Fruit fly (Drosophila melanogaster) whole organism, wandering third instar larva: Measurements from ENCODE around the gene Sfp24Bb.

ENCODE experiments used
- Abd-B ChIP-seq: fragments of >200 bp; optimal IDR thresholded peaks from 2 replicates; lab custom pipeline; 2017; ENCODE audit warnings: missing biosample characterization, missing genetic modification characterization
- CG32264 ChIP-seq: fragments of 200-800 bp; sonication (Bioruptor generic); optimal IDR thresholded peaks from 2 replicates; lab custom pipeline; 2016; ENCODE audit warnings: missing biosample characterization, missing genetic modification characterization
- CG9705 ChIP-seq: fragments of 200-800 bp; sonication (Bioruptor generic); optimal IDR thresholded peaks from 2 replicates; lab custom pipeline; 2018; ENCODE audit warnings: missing biosample characterization, mild to moderate bottlenecking, missing genetic modification characterization
- CrebA ChIP-seq: fragments of 200-800 bp; sonication (Bioruptor generic); optimal IDR thresholded peaks from 2 replicates; lab custom pipeline; 2016; ENCODE audit warnings: missing biosample characterization, mild to moderate bottlenecking, missing genetic modification characterization, borderline replicate concordance
- Dfd ChIP-seq: fragments of >200 bp; optimal IDR thresholded peaks from 2 replicates; lab custom pipeline; 2017; ENCODE audit warnings: missing biosample characterization, missing genetic modification characterization
- Dif ChIP-seq: fragments of 200-275, 200-300 bp; sonication (Bioruptor generic); optimal IDR thresholded peaks from 2 replicates; lab custom pipeline; 2018; ENCODE audit warnings: missing biosample characterization, missing genetic modification characterization; ENCODE audit not compliant: partially characterized antibody
- GATAd ChIP-seq: sonication (Bioruptor generic); optimal IDR thresholded peaks from 2 replicates; lab custom pipeline; 2016; ENCODE audit warnings: missing biosample characterization, missing genetic modification characterization
- HLH106 ChIP-seq: fragments of 200-800 bp; optimal IDR thresholded peaks from 3 replicates; lab custom pipeline; 2019; ENCODE audit warnings: missing biosample characterization, mild to moderate bottlenecking, missing genetic modification characterization, moderate library complexity
- Hnf4 ChIP-seq: fragments of 200-800 bp; sonication (Bioruptor generic); optimal IDR thresholded peaks from 2 replicates; lab custom pipeline; 2016; ENCODE audit warnings: missing biosample characterization, mild to moderate bottlenecking, missing genetic modification characterization
- Hr78 ChIP-seq: fragments of >200 bp; optimal IDR thresholded peaks from 2 replicates; lab custom pipeline; 2017; ENCODE audit warnings: missing biosample characterization, missing genetic modification characterization
- Hr83 ChIP-seq: fragments of 200-300 bp; sonication (Bioruptor generic); optimal IDR thresholded peaks from 2 replicates; lab custom pipeline; 2016; ENCODE audit warnings: missing biosample characterization, mild to moderate bottlenecking, missing genetic modification characterization, moderate library complexity; ENCODE audit not compliant: poor library complexity, severe bottlenecking
- Jra ChIP-seq: sonication (Bioruptor generic); optimal IDR thresholded peaks from 2 replicates; lab custom pipeline; 2016; ENCODE audit warnings: missing biosample characterization, missing genetic modification characterization
- Mio ChIP-seq: sonication (Bioruptor generic); optimal IDR thresholded peaks from 2 replicates; lab custom pipeline; 2016; ENCODE audit warnings: missing biosample characterization, missing genetic modification characterization
- Myc ChIP-seq: fragments of >200 bp; optimal IDR thresholded peaks from 2 replicates; lab custom pipeline; 2017
- N ChIP-seq: fragments of >200 bp; optimal IDR thresholded peaks from 2 replicates; lab custom pipeline; 2018; ENCODE audit warnings: missing biosample characterization, missing external identifiers, missing genetic modification characterization
- OdsH ChIP-seq: fragments of 200-800 bp; sonication (Bioruptor generic); optimal IDR thresholded peaks from 2 replicates; lab custom pipeline; 2016; ENCODE audit warnings: missing biosample characterization, mild to moderate bottlenecking, missing genetic modification characterization
- Rel ChIP-seq, 2 experiments: fragments of 200-800 bp; sonication (Bioruptor generic) in 1 of 2; optimal IDR thresholded peaks; 2 replicates in 1 of 2; 3 replicates in 1 of 2; lab custom pipeline; 2016 to 2019; ENCODE audit warnings: mild to moderate bottlenecking in 2 of 2, missing biosample characterization in 2 of 2, missing genetic modification characterization in 2 of 2, moderate library complexity in 1 of 2
- Sp1 ChIP-seq: fragments of 200-800 bp; sonication (Bioruptor generic); optimal IDR thresholded peaks from 3 replicates; lab custom pipeline; 2019; ENCODE audit warnings: missing biosample characterization, mild to moderate bottlenecking, missing genetic modification characterization, moderate library complexity
- Vsx2 ChIP-seq: fragments of 200-300, 225-300 bp; sonication (Bioruptor generic); optimal IDR thresholded peaks from 2 replicates; lab custom pipeline; 2018; ENCODE audit warnings: missing biosample characterization, missing genetic modification characterization; ENCODE audit not compliant: partially characterized antibody
- br ChIP-seq: fragments of 200-800 bp; sonication (Bioruptor generic); optimal IDR thresholded peaks from 2 replicates; lab custom pipeline; 2016; ENCODE audit warnings: missing biosample characterization, missing genetic modification characterization
- brk ChIP-seq: fragments of 200-800 bp; sonication (Bioruptor generic); optimal IDR thresholded peaks from 2 replicates; lab custom pipeline; 2016; ENCODE audit warnings: missing biosample characterization, mild to moderate bottlenecking, missing genetic modification characterization
- dl ChIP-seq, 2 experiments: fragments of 175-275, 200-275 bp in 1 of 2; fragments of 200-275 bp in 1 of 2; sonication (Bioruptor generic); optimal IDR thresholded peaks; lab custom pipeline; 2018; ENCODE audit warnings: mild to moderate bottlenecking in 2 of 2, missing biosample characterization in 2 of 2, missing genetic modification characterization in 2 of 2, moderate library complexity in 2 of 2; ENCODE audit not compliant: partially characterized antibody in 2 of 2, insufficient read depth in 1 of 2
- dmrt93B ChIP-seq: fragments of 200-800 bp; sonication (Bioruptor generic); optimal IDR thresholded peaks from 2 replicates; lab custom pipeline; 2018; ENCODE audit warnings: missing biosample characterization, mild to moderate bottlenecking, missing genetic modification characterization
- dsf ChIP-seq: sonication (Bioruptor generic); optimal IDR thresholded peaks from 2 replicates; lab custom pipeline; 2016; ENCODE audit warnings: missing biosample characterization, missing genetic modification characterization, borderline replicate concordance
- ey ChIP-seq: fragments of 200-800 bp; sonication (Bioruptor generic); optimal IDR thresholded peaks from 2 replicates; lab custom pipeline; 2016; ENCODE audit warnings: missing biosample characterization, missing genetic modification characterization
- foxo ChIP-seq, 2 experiments: fragments of 200-800 bp; sonication (Bioruptor generic); optimal IDR thresholded peaks; 2 replicates in 1 of 2; 3 replicates in 1 of 2; lab custom pipeline; 2016 to 2017; ENCODE audit warnings: missing biosample characterization in 2 of 2, missing genetic modification characterization in 2 of 2
- fru ChIP-seq: fragments of 200-800 bp; sonication (Bioruptor generic); optimal IDR thresholded peaks from 3 replicates; lab custom pipeline; 2016; ENCODE audit warnings: missing biosample characterization, mild to moderate bottlenecking, missing genetic modification characterization
- h ChIP-seq: fragments of 200-800 bp; sonication (Bioruptor generic); optimal IDR thresholded peaks from 3 replicates; lab custom pipeline; 2016; ENCODE audit warnings: missing biosample characterization, mild to moderate bottlenecking, missing genetic modification characterization
- jim ChIP-seq: fragments of 175-275, 200-325 bp; sonication (Bioruptor generic); optimal IDR thresholded peaks from 2 replicates; lab custom pipeline; 2016; ENCODE audit warnings: missing biosample characterization, mild to moderate bottlenecking, missing genetic modification characterization
- lola ChIP-seq: fragments of >200 bp; optimal IDR thresholded peaks from 2 replicates; lab custom pipeline; 2017; ENCODE audit warnings: missing biosample characterization, missing genetic modification characterization
- pan ChIP-seq: fragments of >200 bp; optimal IDR thresholded peaks from 2 replicates; lab custom pipeline; 2017
- psq ChIP-seq: fragments of 200-800 bp; sonication (Bioruptor generic); optimal IDR thresholded peaks from 3 replicates; lab custom pipeline; 2017; ENCODE audit warnings: missing biosample characterization, mild to moderate bottlenecking, missing genetic modification characterization, moderate library complexity
- rgr ChIP-seq: fragments of 200-800 bp; sonication (Bioruptor generic); optimal IDR thresholded peaks from 3 replicates; lab custom pipeline; 2016; ENCODE audit warnings: missing biosample characterization, mild to moderate bottlenecking, missing genetic modification characterization
- sage ChIP-seq: fragments of 200-800 bp; sonication (Bioruptor generic); optimal IDR thresholded peaks from 2 replicates; lab custom pipeline; 2016; ENCODE audit warnings: missing biosample characterization, mild to moderate bottlenecking, missing genetic modification characterization
- sv ChIP-seq: fragments of 200-800 bp; sonication (Bioruptor generic); optimal IDR thresholded peaks from 3 replicates; lab custom pipeline; 2016; ENCODE audit warnings: missing biosample characterization, missing genetic modification characterization
- tai ChIP-seq: sonication (Bioruptor generic); optimal IDR thresholded peaks from 2 replicates; lab custom pipeline; 2016; ENCODE audit warnings: missing biosample characterization, missing genetic modification characterization
- usp ChIP-seq: fragments of >200 bp; optimal IDR thresholded peaks from 2 replicates; lab custom pipeline; 2017; ENCODE audit warnings: missing biosample characterization, missing genetic modification characterization
- woc ChIP-seq: sonication (Bioruptor generic); optimal IDR thresholded peaks from 2 replicates; lab custom pipeline; 2016; ENCODE audit warnings: missing biosample characterization, mild to moderate bottlenecking, missing genetic modification characterization

The Sfp24Bb gene

dm6 chr2L:3656667-3657066 lies 12.9 kb downstream of the Sfp24Bb start, which contains the start of gene for:
Gene for, minus strand, starts transcription at chr2L:3656953.
- TF ChIP-seq br, result no peak
- no peak for TF ChIP-seq Sp1 (GFP tag; lab: Kevin White, UChicago)
- TF ChIP-seq usp (GFP tag; lab: Kevin White, UChicago), result no peak
- no peak for TF ChIP-seq CG9705 (GFP tag; lab: Kevin White, UChicago)
- no peak for TF ChIP-seq N (GFP tag; lab: Kevin White, UChicago)
- peak; percentile 14 for TF ChIP-seq fru (GFP tag; lab: Kevin White, UChicago)

- TF ChIP-seq Hr83 (GFP tag; lab: Kevin White, UChicago) (peak; percentile 80), Abd-B (no peak), CG32264 (peak; percentile 96), ey (GFP tag; lab: Kevin White, UChicago) (peak; percentile 99), Dif (GFP tag; lab: Kevin White, UChicago) (no peak), Rel (GFP tag; optimal IDR thresholded peaks at IDR 0.05; lab: Kevin White, UChicago) (peak; percentile 93), Rel (tag; optimal IDR thresholded peaks at IDR 0.05; lab: Kevin White, UChicago) (peak; percentile 95), GATAd (GFP tag; lab: Kevin White, UChicago) (peak; percentile 72), dsf (peak; percentile 91), Mio (GFP tag; lab: Kevin White, UChicago) (peak; percentile 90), Sp1 (GFP tag; lab: Kevin White, UChicago) (peak; percentile 99), dl (GFP tag; optimal IDR thresholded peaks at IDR 0.05; lab: Kevin White, UChicago; ENCODE audit: insufficient read depth in 1 of 2, partially characterized antibody in 2 of 2) (no peak), HLH106 (tag; lab: Kevin White, UChicago) (peak; percentile 99), h (GFP tag; lab: Kevin White, UChicago) (peak; percentile 99), Vsx2 (GFP tag; lab: Kevin White, UChicago) (no peak), Hr78 (GFP tag; lab: Kevin White, UChicago) (no peak), Dfd (GFP tag; lab: Kevin White, UChicago) (no peak), N (GFP tag; lab: Kevin White, UChicago) (no peak), br (peak; percentile 99), OdsH (GFP tag; lab: Kevin White, UChicago) (peak; percentile 99), psq (GFP tag; lab: Kevin White, UChicago) (peak; percentile 98), CG9705 (GFP tag; lab: Kevin White, UChicago) (peak; percentile 99), lola (GFP tag; lab: Kevin White, UChicago) (no peak), dmrt93B (GFP tag; lab: Kevin White, UChicago) (peak; percentile 97), Jra (GFP tag; lab: Kevin White, UChicago) (peak; percentile 94), foxo (GFP tag; optimal IDR thresholded peaks at IDR 0.05; lab: Kevin White, UChicago) (peak; percentile 97 to 99), rgr (GFP tag; lab: Kevin White, UChicago) (peak; percentile 99), sv (GFP tag; lab: Kevin White, UChicago) (peak; percentile 97), Hnf4 (GFP tag; lab: Kevin White, UChicago) (peak; percentile 99), pan (lab: Kevin White, UChicago) (no peak), woc (GFP tag; lab: Kevin White, UChicago) (peak; percentile 99), sage (GFP tag; lab: Kevin White, UChicago) (peak; percentile 96), brk (GFP tag; lab: Kevin White, UChicago) (peak; percentile 96), jim (GFP tag; lab: Kevin White, UChicago) (peak; percentile 61), Myc (lab: Kevin White, UChicago) (no peak), tai (GFP tag; lab: Kevin White, UChicago) (peak; percentile 96), usp (GFP tag; lab: Kevin White, UChicago) (no peak), fru (GFP tag; lab: Kevin White, UChicago) (peak; percentile 99), CrebA (GFP tag; lab: Kevin White, UChicago) (peak; percentile 96)
These were observed 13.9 kb downstream of the Sfp24Bb start for dm6 chr2L:3655698-3656105.
